Worm (Caenorhabditis elegans) whole organism, mixed stage, embryonic: Measurements from ENCODE around the gene ZK673.1.
"Not testable (repeated sequence)": the region's sequence is repeated elsewhere in the genome, so short reads cannot be mapped to it uniquely, and the experiment has no call there.

Experiments used
- M03D4.4 ChIP-seq: sonication (generic microtip); optimal IDR thresholded peaks from 2 replicates; lab custom pipeline; 2017; ENCODE audit warnings: mild to moderate bottlenecking, missing genetic modification characterization, missing compliant biosample characterization
- bed-3 ChIP-seq: fragments of 200-800 bp; sonication (Bioruptor generic); optimal IDR thresholded peaks from 3 replicates; lab custom pipeline; 2018; ENCODE audit warnings: mild to moderate bottlenecking, missing genetic modification characterization, moderate library complexity, missing compliant biosample characterization
- ceh-83 ChIP-seq: fragments of 200-800 bp; sonication (Bioruptor generic); optimal IDR thresholded peaks from 2 replicates; lab custom pipeline; 2018; ENCODE audit warnings: mild to moderate bottlenecking, missing genetic modification characterization, missing compliant biosample characterization
- cnd-1 ChIP-seq: fragments of 200-800 bp; sonication (Bioruptor generic); optimal IDR thresholded peaks from 2 replicates; lab custom pipeline; 2018; ENCODE audit warnings: mild to moderate bottlenecking, missing genetic modification characterization, missing compliant biosample characterization
- elt-1 ChIP-seq: sonication (generic microtip); optimal IDR thresholded peaks from 2 replicates; lab custom pipeline; 2017; ENCODE audit warnings: missing genetic modification characterization, mild to moderate bottlenecking, missing compliant biosample characterization, antibody characterized with exemption, moderate library complexity, borderline replicate concordance; ENCODE audit not compliant: insufficient read depth
- flh-1 ChIP-seq: fragments of 200-800 bp; sonication (Bioruptor generic); optimal IDR thresholded peaks from 2 replicates; lab custom pipeline; 2018; ENCODE audit warnings: mild to moderate bottlenecking, missing genetic modification characterization, moderate library complexity, missing compliant biosample characterization
- ham-2 ChIP-seq: fragments of 200-800 bp; sonication (Bioruptor generic); optimal IDR thresholded peaks from 2 replicates; lab custom pipeline; 2018; ENCODE audit warnings: mild to moderate bottlenecking, missing genetic modification characterization, missing compliant biosample characterization
- lsy-2 ChIP-seq: fragments of 150-350 bp; optimal IDR thresholded peaks from 2 replicates; lab custom pipeline; 2014; ENCODE audit warnings: missing biosample characterization, missing genetic modification characterization
- mep-1 ChIP-seq: fragments of 150-350 bp; optimal IDR thresholded peaks from 2 replicates; lab custom pipeline; 2017; ENCODE audit warnings: missing biosample characterization, missing genetic modification reagents, missing genetic modification characterization, inconsistent platforms
- nhr-2 ChIP-seq: fragments of 150-350 bp; optimal IDR thresholded peaks from 2 replicates; lab custom pipeline; 2014; ENCODE audit warnings: missing biosample characterization, missing genetic modification characterization
- pha-4 ChIP-seq: fragments of 150-350 bp; optimal IDR thresholded peaks from 2 replicates; lab custom pipeline; 2018; ENCODE audit warnings: missing biosample characterization, missing genetic modification reagents, missing genetic modification characterization
- snpc-4 ChIP-seq: fragments of 150-350 bp; optimal IDR thresholded peaks from 2 replicates; lab custom pipeline; 2014; ENCODE audit warnings: missing biosample characterization, missing genetic modification characterization
- unc-120 ChIP-seq: sonication (generic microtip); optimal IDR thresholded peaks from 2 replicates; lab custom pipeline; 2017; ENCODE audit warnings: missing genetic modification characterization, missing compliant biosample characterization; ENCODE audit not compliant: poor library complexity, severe bottlenecking
- unc-39 ChIP-seq: fragments of 150-350 bp; optimal IDR thresholded peaks from 2 replicates; lab custom pipeline; 2014; ENCODE audit warnings: missing biosample characterization, missing genetic modification characterization
- unc-62 ChIP-seq: fragments of 150-350 bp; optimal IDR thresholded peaks from 2 replicates; lab custom pipeline; 2014; ENCODE audit warnings: missing biosample characterization, missing genetic modification reagents, missing genetic modification characterization

Gene ZK673.1

DNA sequence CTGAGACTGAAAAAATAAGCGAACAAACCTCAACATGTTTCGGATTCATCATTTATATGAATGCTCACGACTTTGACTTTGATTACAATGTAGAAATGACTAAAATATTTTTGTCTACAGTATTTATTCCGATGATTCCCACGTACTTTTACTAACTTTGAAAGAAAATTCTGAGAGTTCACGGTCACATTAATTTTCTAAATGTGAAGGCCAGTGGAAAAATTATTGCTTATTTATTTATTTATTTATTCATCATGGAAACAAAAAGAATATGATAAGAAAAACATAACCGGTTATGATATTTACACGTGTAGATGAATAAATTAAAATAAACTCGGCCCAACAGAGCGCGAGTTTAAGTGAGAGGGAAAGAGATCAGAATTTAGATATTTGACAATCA, 50.1 kb downstream of the ZK673.1 start, which contains the start of gene ZK666.8:
Gene ZK666.8 (minus strand): TSS at position 101 of the 400 bp plus-strand sequence.
- not testable (repeated sequence) for TF ChIP-seq mep-1; bed-3 (GFP tag; lab: Kevin White, UChicago); flh-1 (GFP tag; lab: Kevin White, UChicago)

DNA sequence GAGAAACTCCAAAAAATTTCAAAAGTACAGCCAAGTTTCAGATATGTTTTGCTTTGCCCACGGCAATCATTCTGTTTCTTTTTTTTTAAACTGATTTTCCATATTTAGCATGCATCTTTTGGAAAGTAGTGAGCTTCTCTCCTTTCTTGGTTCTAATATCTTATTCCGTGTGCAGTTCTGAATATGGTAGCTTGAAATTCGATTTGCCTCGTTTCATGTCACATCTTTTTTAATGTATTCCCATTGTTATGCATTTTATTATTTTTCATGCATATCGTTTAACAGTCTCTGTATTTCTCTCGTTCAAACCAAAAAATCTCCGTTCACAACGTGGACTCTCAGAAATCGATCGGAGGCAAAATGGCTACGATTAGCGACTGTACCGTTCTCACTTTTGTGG, 51.5 kb downstream of the ZK673.1 start, which contains the start of gene ZK666.14:
Gene ZK666.14 (plus strand): TSS at position 301 of the 400 bp plus-strand sequence.
- TF ChIP-seq ceh-83 (GFP tag; lab: Kevin White, UChicago), result no peak
- TF ChIP-seq lsy-2 (tag; lab: Kevin White, UChicago), result no peak
- TF ChIP-seq unc-62 (GFP tag; lab: Kevin White, UChicago), result no peak
- TF ChIP-seq unc-120 (tag; lab: Kevin White, UChicago), result no peak
- TF ChIP-seq elt-1 (tag; lab: Kevin White, UChicago), result no peak
- TF ChIP-seq cnd-1 (tag; lab: Kevin White, UChicago), result no peak
- TF ChIP-seq snpc-4 (tag; lab: Kevin White, UChicago), result no peak
- no peak for TF ChIP-seq ham-2
- no peak for TF ChIP-seq pha-4 (tag; lab: Kevin White, UChicago)
- TF ChIP-seq nhr-2 (tag; lab: Kevin White, UChicago), result no peak
- TF ChIP-seq unc-39 (tag; lab: Kevin White, UChicago), result no peak
- no peak for TF ChIP-seq mep-1
- no peak for TF ChIP-seq M03D4.4 (tag; lab: Kevin White, UChicago)
